Fruit fly (Drosophila melanogaster): ENCODE measurements around the gene Cph.
A peak's percentile ranks its signal among the peaks of the same experiment; 100 is the strongest.

The Cph gene

dm6 chrX:7096495-7096995, 41.0 kb upstream of the Cph start (continued):
- TF ChIP-seq CG6683 (GFP tag; optimal IDR thresholded peaks at IDR 0.05) (peak; percentile 77), CG15073 (GFP tag; optimal IDR thresholded peaks at IDR 0.05) (peak; percentile 93), Ets97D (GFP tag; optimal IDR thresholded peaks at IDR 0.05) (peak; percentile 15), CG1602 (GFP tag; optimal IDR thresholded peaks at IDR 0.05) (peak; percentile 50), dati (GFP tag; IDR thresholded peaks at IDR 0.05) (0 out of 2 replicates have a peak, but pooled peaks have one; percentile 19), luna (GFP tag; optimal IDR thresholded peaks at IDR 0.05) (peak; percentile 45), CG6854 (GFP tag; optimal IDR thresholded peaks at IDR 0.05) (peak; percentile 80), Dbx (GFP tag; IDR thresholded peaks at IDR 0.05) (peak; percentile 76), CG10462 (GFP tag; optimal IDR thresholded peaks at IDR 0.05) (peak; percentile 30), ranshi (GFP tag; IDR thresholded peaks at IDR 0.05) (peak; percentile 62), HLHmδ (GFP tag; optimal IDR thresholded peaks at IDR 0.05) (no peak), az2 (GFP tag; optimal IDR thresholded peaks at IDR 0.05) (peak; percentile 69), CG4282 (GFP tag; optimal IDR thresholded peaks at IDR 0.05) (no peak), kah (GFP tag; optimal IDR thresholded peaks at IDR 0.05) (peak; percentile 57), CG4854 (GFP tag; optimal IDR thresholded peaks at IDR 0.05) (peak; percentile 46), CG3407 (GFP tag; optimal IDR thresholded peaks at IDR 0.05) (peak; percentile 67), row (GFP tag; IDR thresholded peaks at IDR 0.05) (peak; percentile 91), pho (GFP tag; optimal IDR thresholded peaks at IDR 0.05) (peak; percentile 66), dan (GFP tag; IDR thresholded peaks at IDR 0.05) (no peak), dpn (GFP tag; optimal IDR thresholded peaks at IDR 0.05) (peak; percentile 79), ro (GFP tag; IDR thresholded peaks at IDR 0.05) (peak; percentile 27; the same call in 1 of the 2 replicates), CG33557 (GFP tag; optimal IDR thresholded peaks at IDR 0.05) (peak; percentile 84), CG30020 (tag; optimal IDR thresholded peaks at IDR 0.05) (peak; percentile 60), Atf6 (GFP tag; IDR thresholded peaks at IDR 0.05) (peak; percentile 86), CG10565 (GFP tag; optimal IDR thresholded peaks at IDR 0.05) (no peak), gt (GFP tag; IDR thresholded peaks at IDR 0.05) (no peak), pnt (GFP tag; optimal IDR thresholded peaks at IDR 0.05) (peak; percentile 72), CG30403 (GFP tag; optimal IDR thresholded peaks at IDR 0.05) (peak; percentile 86), HLH3B (GFP tag; IDR thresholded peaks at IDR 0.05) (peak; percentile 65; the same call in 1 of the 2 replicates), gcm (GFP tag; optimal IDR thresholded peaks at IDR 0.05) (peak; percentile 73), Doc3 (GFP tag; IDR thresholded peaks at IDR 0.05; ENCODE audit: partially characterized antibody) (no peak), CG14710 (tag; optimal IDR thresholded peaks at IDR 0.05) (peak; percentile 79), Hr51 (GFP tag; optimal IDR thresholded peaks at IDR 0.05) (peak; percentile 69 to 87), CG34422 (GFP tag; IDR thresholded peaks at IDR 0.05) (peak; percentile 55; the same call in 2 of the 3 replicates), CG16863 (GFP tag; optimal IDR thresholded peaks at IDR 0.05) (peak; percentile 75), eyg (GFP tag; optimal IDR thresholded peaks at IDR 0.05) (peak; percentile 58), unpg (GFP tag; optimal IDR thresholded peaks at IDR 0.05) (peak; percentile 88), Mad (GFP tag; optimal IDR thresholded peaks at IDR 0.05) (peak; percentile 43), cato (GFP tag; optimal IDR thresholded peaks at IDR 0.05; ENCODE audit: borderline replicate concordance) (no peak), repo (GFP tag; optimal IDR thresholded peaks at IDR 0.05) (peak; percentile 43), vvl (GFP tag; IDR thresholded peaks at IDR 0.05) (peak; percentile 76), inv (GFP tag; IDR thresholded peaks at IDR 0.05; ENCODE audit: partially characterized antibody) (no peak), trh (GFP tag; optimal IDR thresholded peaks at IDR 0.05) (peak; percentile 1), CG2712 (tag; optimal IDR thresholded peaks at IDR 0.05) (peak; percentile 87), usp (GFP tag; optimal IDR thresholded peaks at IDR 0.05) (no peak), Myb (GFP tag; optimal IDR thresholded peaks at IDR 0.05) (peak; percentile 66), CG14441 (GFP tag; IDR thresholded peaks at IDR 0.05) (peak; percentile 73), pb (GFP tag; optimal IDR thresholded peaks at IDR 0.05) (peak; percentile 58), NK7.1 (GFP tag; optimal IDR thresholded peaks at IDR 0.05) (peak; percentile 16), PHDP (tag; optimal IDR thresholded peaks at IDR 0.05) (peak; percentile 85), CG12299 (tag; optimal IDR thresholded peaks at IDR 0.05) (peak; percentile 75)
